Worm (Caenorhabditis elegans) whole organism, L4 larva: ENCODE data around the gene rfc-3.
A peak's percentile ranks its signal among the peaks of the same experiment; 100 is the strongest.

Experiments used
- F10B5.3 ChIP-seq: sonication (generic microtip); optimal IDR thresholded peaks from 2 replicates; lab custom pipeline; 2016; ENCODE audit warnings: mild to moderate bottlenecking, missing genetic modification characterization, missing compliant biosample characterization
- F37D6.2 ChIP-seq: sonication (generic microtip); optimal IDR thresholded peaks from 2 replicates; lab custom pipeline; 2016; ENCODE audit warnings: mild to moderate bottlenecking, missing genetic modification characterization, missing compliant biosample characterization
- F49E8.2 ChIP-seq: sonication (generic microtip); optimal IDR thresholded peaks from 2 replicates; lab custom pipeline; 2016; ENCODE audit warnings: missing compliant biosample characterization, mild to moderate bottlenecking, missing genetic modification characterization, borderline replicate concordance
- Y48G9A.11 ChIP-seq: fragments of 200-800 bp; sonication (Bioruptor generic); IDR thresholded peaks from 2 replicates; pipeline ENCODE4 v1.3.6; 2022; ENCODE audit warnings: missing genetic modification reagents, missing genetic modification characterization, missing compliant biosample characterization
- Y5F2A.4 ChIP-seq: fragments of 200-800 bp; sonication (Bioruptor generic); optimal IDR thresholded peaks from 2 replicates; lab custom pipeline; 2018; ENCODE audit warnings: mild to moderate bottlenecking, missing genetic modification characterization, missing compliant biosample characterization
- aha-1 ChIP-seq: fragments of 150-350 bp; peaks from one replicate; lab custom pipeline; 2014; ENCODE audit warnings: missing biosample characterization, missing genetic modification characterization
- attf-4 ChIP-seq: sonication (generic microtip); optimal IDR thresholded peaks from 3 replicates; lab custom pipeline; 2017; ENCODE audit warnings: missing biosample characterization, missing genetic modification characterization
- ceh-28 ChIP-seq: fragments of 150-350 bp; optimal IDR thresholded peaks from 2 replicates; lab custom pipeline; 2014; ENCODE audit warnings: missing biosample characterization, missing genetic modification reagents, missing genetic modification characterization
- ceh-82 ChIP-seq: sonication (generic microtip); optimal IDR thresholded peaks from 2 replicates; lab custom pipeline; 2017; ENCODE audit warnings: missing biosample characterization, missing genetic modification characterization
- ces-1 ChIP-seq: fragments of 150-350 bp; sonication (generic microtip); optimal IDR thresholded peaks from 4 replicates; lab custom pipeline; 2014; ENCODE audit warnings: missing biosample characterization, missing genetic modification reagents, missing genetic modification characterization
- cey-2 ChIP-seq: sonication (generic microtip); optimal IDR thresholded peaks from 3 replicates; lab custom pipeline; 2017; ENCODE audit warnings: missing genetic modification characterization, mild to moderate bottlenecking, missing compliant biosample characterization, antibody characterized with exemption, borderline replicate concordance; ENCODE audit not compliant: insufficient read depth
- dmd-6 ChIP-seq: fragments of 200-800 bp; sonication (Bioruptor generic); IDR thresholded peaks from 2 replicates; pipeline ENCODE4 v1.3.6; 2022; ENCODE audit warnings: missing genetic modification reagents, missing genetic modification characterization, missing compliant biosample characterization
- dve-1 ChIP-seq: sonication (generic microtip); optimal IDR thresholded peaks from 2 replicates; lab custom pipeline; 2017; ENCODE audit warnings: antibody characterized with exemption, mild to moderate bottlenecking, missing genetic modification characterization, missing compliant biosample characterization; ENCODE audit not compliant: insufficient read depth
- fkh-10 ChIP-seq: fragments of 150-350 bp; optimal IDR thresholded peaks from 2 replicates; lab custom pipeline; 2014; ENCODE audit warnings: missing biosample characterization, missing genetic modification reagents, missing genetic modification characterization
- hlh-11 ChIP-seq: fragments of 200-800 bp; sonication (Bioruptor generic); optimal IDR thresholded peaks from 2 replicates; lab custom pipeline; 2018; ENCODE audit warnings: mild to moderate bottlenecking, missing genetic modification characterization, missing compliant biosample characterization
- hlh-30 ChIP-seq: sonication (generic microtip); optimal IDR thresholded peaks from 2 replicates; lab custom pipeline; 2017; ENCODE audit warnings: antibody characterized with exemption, mild to moderate bottlenecking, missing genetic modification characterization, missing compliant biosample characterization; ENCODE audit not compliant: insufficient read depth
- lin-1 ChIP-seq: fragments of 200-800 bp; sonication (Bioruptor generic); IDR thresholded peaks from 2 replicates; pipeline ENCODE4 v1.3.6; 2022; ENCODE audit warnings: missing genetic modification reagents, missing genetic modification characterization, missing compliant biosample characterization
- lin-13 ChIP-seq: fragments of 150-350 bp; optimal IDR thresholded peaks from 2 replicates; lab custom pipeline; 2014; ENCODE audit warnings: missing biosample characterization, missing genetic modification reagents, missing genetic modification characterization
- lin-29 ChIP-seq: fragments of 200-800 bp; sonication (Bioruptor generic); IDR thresholded peaks from 2 replicates; pipeline ENCODE4 v1.3.6; 2022; ENCODE audit warnings: missing genetic modification reagents, missing genetic modification characterization, missing compliant biosample characterization
- lsy-2 ChIP-seq, 2 experiments: fragments of 150-350 bp in 1 of 2; sonication (generic microtip) in 1 of 2; optimal IDR thresholded peaks; 2 replicates each; lab custom pipeline; 2014 to 2017; ENCODE audit warnings: missing biosample characterization in 2 of 2, missing genetic modification characterization in 2 of 2
- madf-9 ChIP-seq: fragments of 200-800 bp; sonication (Bioruptor generic); conservative IDR thresholded peaks from 2 replicates; pipeline ENCODE4 v1.3.6; 2022; ENCODE audit warnings: missing genetic modification reagents, missing genetic modification characterization, missing compliant biosample characterization
- mdl-1 ChIP-seq, 2 experiments: fragments of 150-350 bp in 1 of 2; sonication (generic microtip) in 1 of 2; optimal IDR thresholded peaks; 2 replicates each; lab custom pipeline; 2014 to 2017; ENCODE audit warnings: missing biosample characterization in 2 of 2, missing genetic modification characterization in 2 of 2
- mep-1 ChIP-seq: fragments of 150-350 bp; sonication (generic microtip); optimal IDR thresholded peaks from 3 replicates; lab custom pipeline; 2014; ENCODE audit warnings: missing biosample characterization, missing genetic modification characterization
- mxl-3 ChIP-seq: fragments of 200-800 bp; sonication (Bioruptor generic); optimal IDR thresholded peaks from 2 replicates; lab custom pipeline; 2018; ENCODE audit warnings: mild to moderate bottlenecking, missing genetic modification characterization, missing compliant biosample characterization
- nhr-102 ChIP-seq: sonication (generic microtip); optimal IDR thresholded peaks from 2 replicates; lab custom pipeline; 2016; ENCODE audit warnings: mild to moderate bottlenecking, missing genetic modification characterization, moderate library complexity, missing compliant biosample characterization
- nhr-25 ChIP-seq: sonication (generic microtip); optimal IDR thresholded peaks from 2 replicates; lab custom pipeline; 2017; ENCODE audit warnings: missing genetic modification characterization, mild to moderate bottlenecking, missing compliant biosample characterization, antibody characterized with exemption, moderate library complexity, borderline replicate concordance; ENCODE audit not compliant: insufficient read depth
- nhr-28 ChIP-seq: fragments of 150-350 bp; optimal IDR thresholded peaks from 2 replicates; lab custom pipeline; 2014; ENCODE audit warnings: missing biosample characterization, missing genetic modification characterization
- nhr-42 ChIP-seq: fragments of 200-800 bp; sonication (Bioruptor generic); IDR thresholded peaks from 2 replicates; pipeline ENCODE4 v1.3.6; 2022; ENCODE audit warnings: missing genetic modification characterization, missing compliant biosample characterization
- nhr-48 ChIP-seq: sonication (generic microtip); optimal IDR thresholded peaks from 2 replicates; lab custom pipeline; 2016; ENCODE audit warnings: mild to moderate bottlenecking, missing genetic modification characterization, missing compliant biosample characterization
- nhr-77 ChIP-seq: fragments of 150-350 bp; optimal IDR thresholded peaks from 2 replicates; lab custom pipeline; 2014; ENCODE audit warnings: missing biosample characterization, missing genetic modification characterization
- pqm-1 ChIP-seq: sonication (generic microtip); optimal IDR thresholded peaks from 2 replicates; lab custom pipeline; 2017; ENCODE audit warnings: missing biosample characterization, missing genetic modification characterization
- tag-97 ChIP-seq: fragments of 200-800 bp; sonication (Bioruptor generic); IDR thresholded peaks from 2 replicates; pipeline ENCODE4 v1.3.6; 2022; ENCODE audit warnings: missing genetic modification characterization, missing compliant biosample characterization
- unc-39 ChIP-seq: sonication (generic microtip); optimal IDR thresholded peaks from 2 replicates; lab custom pipeline; 2017; ENCODE audit warnings: missing biosample characterization, missing genetic modification characterization
- unc-62 ChIP-seq, 3 experiments: fragments of 150-350 bp in 1 of 3; sonication (generic microtip); optimal IDR thresholded peaks in 2 of 3; peaks in 1 of 3; 1 replicate in 1 of 3; 2 replicates in 2 of 3; lab custom pipeline; 2014 to 2017; ENCODE audit warnings: missing biosample characterization in 3 of 3, missing genetic modification characterization in 3 of 3, missing genetic modification reagents in 3 of 3, missing genotype in 1 of 3
- vab-7 ChIP-seq: fragments of 200-800 bp; sonication (Bioruptor generic); IDR thresholded peaks from 2 replicates; pipeline ENCODE4 v1.3.6; 2022; ENCODE audit warnings: missing genetic modification reagents, missing genetic modification characterization, missing compliant biosample characterization
- zfp-2 ChIP-seq: sonication (generic microtip); optimal IDR thresholded peaks from 2 replicates; lab custom pipeline; 2016; ENCODE audit warnings: mild to moderate bottlenecking, missing genetic modification characterization, missing compliant biosample characterization
- zip-2 ChIP-seq: fragments of 150-350 bp; optimal IDR thresholded peaks from 2 replicates; lab custom pipeline; 2014; ENCODE audit warnings: missing biosample characterization, missing genetic modification characterization
- ztf-11 ChIP-seq: fragments of 150-350 bp; optimal IDR thresholded peaks from 2 replicates; lab custom pipeline; 2014; ENCODE audit warnings: missing biosample characterization, missing genetic modification characterization

Gene rfc-3

DNA sequence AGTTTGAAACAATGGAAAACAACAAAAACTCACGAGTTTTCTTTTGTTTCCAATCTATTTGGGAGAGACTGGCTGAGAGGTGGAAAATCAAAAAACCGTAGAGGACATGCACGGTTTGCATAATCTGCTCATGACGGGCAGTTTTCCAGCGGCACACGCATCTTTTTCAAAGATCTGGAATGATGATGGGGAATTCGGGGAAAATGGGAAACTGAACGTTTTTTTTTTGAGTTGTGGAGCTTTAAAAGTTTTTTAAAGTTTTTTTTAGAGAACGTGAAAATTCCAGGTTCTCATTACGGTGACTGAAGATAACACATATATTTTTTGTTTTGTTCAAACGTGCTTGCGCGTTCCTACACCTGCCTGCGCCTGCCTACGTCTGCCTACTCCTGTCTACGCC is 18.9 kb upstream of the rfc-3 start, which contains the start of gene C39E9.7:
Gene C39E9.7 (minus strand): TSS at position 101 of the 400 bp plus-strand sequence.
- TF ChIP-seq ceh-82 (tag; lab: Kevin White, UChicago) (no peak), F10B5.3 (no peak), attf-4 (tag; lab: Kevin White, UChicago) (no peak), F37D6.2 (tag; lab: Kevin White, UChicago) (no peak), nhr-77 (tag; lab: Kevin White, UChicago) (no peak), mxl-3 (GFP tag; lab: Kevin White, UChicago) (no peak), zfp-2 (tag; lab: Kevin White, UChicago) (no peak)

DNA sequence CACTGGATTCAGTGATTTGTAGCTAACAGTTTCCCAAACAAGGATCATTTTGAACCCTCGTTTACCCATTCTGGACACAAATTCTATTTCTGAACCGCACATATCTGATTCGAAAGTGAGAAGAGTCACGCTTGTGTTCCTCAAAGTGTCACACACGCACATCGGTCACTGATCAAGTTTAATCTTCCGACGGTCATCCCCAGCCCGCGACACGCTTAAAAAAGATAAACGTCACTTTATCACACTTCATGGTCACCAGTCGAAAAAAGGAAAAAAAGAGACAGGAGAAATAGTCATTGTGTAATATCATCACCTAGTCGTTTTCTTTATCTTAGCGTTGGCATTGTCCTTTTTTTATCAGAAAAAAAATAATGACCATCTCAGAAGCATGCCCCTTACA is 17.9 kb upstream of the rfc-3 start:
- peak; percentile 96 for TF ChIP-seq nhr-28 (tag; lab: Kevin White, UChicago)
- no peak for TF ChIP-seq Y5F2A.4 (GFP tag; lab: Kevin White, UChicago)
- TF ChIP-seq hlh-30 (tag; lab: Kevin White, UChicago), result peak; percentile 83
- no peak for TF ChIP-seq tag-97 (GFP tag; lab: Robert Waterston, UW)
- TF ChIP-seq fkh-10 (GFP tag; lab: Kevin White, UChicago), result no peak
- TF ChIP-seq lin-29 (GFP tag; lab: Robert Waterston, UW), result no peak
- no peak for TF ChIP-seq Y48G9A.11 (GFP tag; lab: Robert Waterston, UW)
- TF ChIP-seq unc-62 (GFP tag; optimal IDR thresholded peaks at IDR 0.05 in 1 of 2; lab: Kevin White, UChicago), result peak in 1 of 2 experiments; percentile 25
- no peak for TF ChIP-seq unc-62 (tag; optimal IDR thresholded peaks at IDR 0.05; lab: Kevin White, UChicago)
- TF ChIP-seq nhr-25 (tag; lab: Kevin White, UChicago), result peak; percentile 52
- TF ChIP-seq lsy-2 (tag; optimal IDR thresholded peaks at IDR 0.05; lab: Kevin White, UChicago), result no peak
- TF ChIP-seq nhr-102 (tag; lab: Kevin White, UChicago), result no peak
- TF ChIP-seq nhr-42, result no peak
- TF ChIP-seq ces-1 (GFP tag; lab: Kevin White, UChicago), result no peak
- no peak for TF ChIP-seq lin-1 (GFP tag; lab: Robert Waterston, UW)
- TF ChIP-seq dmd-6 (GFP tag; lab: Robert Waterston, UW), result peak; percentile 45
- TF ChIP-seq nhr-77 (tag; lab: Kevin White, UChicago), result peak; percentile 26
- peak; percentile 83 for TF ChIP-seq hlh-11
- peak; percentile 79 for TF ChIP-seq nhr-48 (tag; lab: Kevin White, UChicago)
- peak; percentile 70 for TF ChIP-seq mxl-3 (GFP tag; lab: Kevin White, UChicago)
- TF ChIP-seq zip-2 (tag; lab: Kevin White, UChicago), result no peak
- peak; percentile 28 for TF ChIP-seq cey-2 (tag; lab: Kevin White, UChicago)
- TF ChIP-seq unc-39 (tag; lab: Kevin White, UChicago), result no peak
- peak; percentile 87 for TF ChIP-seq aha-1 (tag; lab: Kevin White, UChicago)
- no peak for TF ChIP-seq madf-9 (GFP tag; lab: Robert Waterston, UW)
- peak; percentile 36 to 73 for TF ChIP-seq mdl-1 (tag; optimal IDR thresholded peaks at IDR 0.05; lab: Kevin White, UChicago)
- no peak for TF ChIP-seq ceh-28 (tag; lab: Kevin White, UChicago)

DNA sequence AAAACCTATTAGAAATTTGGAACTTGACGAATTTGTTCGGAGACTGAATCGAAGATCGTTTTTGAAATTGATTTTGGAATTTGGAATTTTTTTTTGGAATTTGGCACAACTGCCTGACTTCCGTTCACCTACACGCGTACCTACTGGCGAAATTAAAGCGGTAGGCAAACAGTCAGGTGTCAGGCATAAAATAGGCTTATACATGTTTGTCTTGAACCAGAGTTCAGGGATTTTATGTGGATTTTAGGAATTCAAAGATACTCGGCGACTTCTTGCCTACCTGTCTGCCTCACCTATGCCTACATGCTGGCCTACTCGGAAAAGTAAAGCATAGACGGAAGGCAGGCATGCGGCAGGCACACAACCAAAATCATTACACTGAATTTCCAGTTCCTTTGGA is 17.2 kb upstream of the rfc-3 start:
- TF ChIP-seq vab-7 (GFP tag; lab: Robert Waterston, UW), result 0 out of 2 replicates have a peak, but pooled peaks have one; percentile 7
- TF ChIP-seq ztf-11 (tag; lab: Kevin White, UChicago), result no peak
- peak in 1 of 2 experiments; percentile 96 for TF ChIP-seq unc-62 (GFP tag; optimal IDR thresholded peaks at IDR 0.05 in 1 of 2; lab: Kevin White, UChicago)
- no peak for TF ChIP-seq unc-62 (tag; optimal IDR thresholded peaks at IDR 0.05; lab: Kevin White, UChicago)

DNA sequence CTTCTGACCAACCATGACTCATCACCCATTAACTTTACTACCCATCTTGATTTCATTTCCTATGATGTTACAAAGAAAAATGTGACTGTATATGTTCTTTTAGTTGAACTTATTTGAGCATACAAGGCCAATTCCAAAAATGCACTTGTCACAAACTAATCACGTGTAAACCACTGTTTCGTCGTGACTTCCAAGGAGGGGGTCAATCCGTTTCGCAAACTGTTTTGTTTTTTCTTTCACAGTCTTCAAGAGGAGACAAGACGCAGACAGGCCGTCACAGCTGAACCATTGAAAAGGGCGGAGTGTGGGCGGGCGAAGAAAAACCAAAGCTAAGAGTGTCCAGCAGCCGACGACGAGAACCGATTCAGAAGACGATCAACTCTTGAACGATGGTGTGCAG is 16.4 kb upstream of the rfc-3 start, which contains the start of gene C39E9.8:
Gene C39E9.8 (plus strand): TSS at position 328 of the 400 bp plus-strand sequence.
- TF ChIP-seq hlh-11 (peak; percentile 67), lin-13 (no peak), F37D6.2 (tag; lab: Kevin White, UChicago) (no peak), mdl-1 (tag; optimal IDR thresholded peaks at IDR 0.05; lab: Kevin White, UChicago) (peak in 1 of 2 experiments; percentile 28), F49E8.2 (tag; lab: Kevin White, UChicago) (no peak), cey-2 (tag; lab: Kevin White, UChicago) (peak; percentile 80), mep-1 (tag; lab: Kevin White, UChicago) (no peak), hlh-30 (tag; lab: Kevin White, UChicago) (peak; percentile 55), nhr-28 (tag; lab: Kevin White, UChicago) (peak; percentile 76), mxl-3 (GFP tag; lab: Kevin White, UChicago) (peak; percentile 60), dve-1 (tag; lab: Kevin White, UChicago) (peak; percentile 21), pqm-1 (tag; lab: Kevin White, UChicago) (no peak)
